Fruit fly (Drosophila melanogaster): ENCODE results near the gene CG18809.

Gene CG18809

dm6 chrX:19745908-19746604 lies 1.9 kb upstream of the CG18809 start, which contains the start of gene parvin (continued):
- TF ChIP-seq ro (GFP tag; IDR thresholded peaks at IDR 0.05) (no peak), Side (GFP tag; optimal IDR thresholded peaks at IDR 0.05) (no peak), pnt (GFP tag; optimal IDR thresholded peaks at IDR 0.05) (no peak), E2f2 (GFP tag; IDR thresholded peaks at IDR 0.05) (peak; percentile 35), CG17912 (GFP tag; optimal IDR thresholded peaks at IDR 0.05) (no peak), Xbp1 (GFP tag; optimal IDR thresholded peaks at IDR 0.05) (no peak), YL-1 (GFP tag; optimal IDR thresholded peaks at IDR 0.05) (peak; percentile 50), CG12659 (GFP tag; optimal IDR thresholded peaks at IDR 0.05) (peak; percentile 38), wdn (GFP tag; IDR thresholded peaks at IDR 0.05) (no peak), CG8359 (GFP tag; optimal IDR thresholded peaks at IDR 0.05; ENCODE audit: borderline replicate concordance) (no peak), CG6654 (GFP tag; optimal IDR thresholded peaks at IDR 0.05) (no peak), oc (tag; optimal IDR thresholded peaks at IDR 0.05) (no peak), CG12155 (GFP tag; optimal IDR thresholded peaks at IDR 0.05) (no peak), kay (GFP tag; optimal IDR thresholded peaks at IDR 0.05) (no peak), repo (GFP tag; optimal IDR thresholded peaks at IDR 0.05) (no peak), sqz (GFP tag; optimal IDR thresholded peaks at IDR 0.05) (no peak), abd-A (tag; optimal IDR thresholded peaks at IDR 0.05) (no peak), CG10462 (GFP tag; optimal IDR thresholded peaks at IDR 0.05) (no peak), bigmax (GFP tag; optimal IDR thresholded peaks at IDR 0.05) (no peak), mld (GFP tag; IDR thresholded peaks at IDR 0.05; ENCODE audit: partially characterized antibody) (no peak), CG13287 (GFP tag; IDR thresholded peaks at IDR 0.05; ENCODE audit: partially characterized antibody) (peak; percentile 19; the same call in 1 of the 2 replicates), CG7357 (GFP tag; IDR thresholded peaks at IDR 0.05) (no peak), CG8281 (tag; optimal IDR thresholded peaks at IDR 0.05) (no peak), Taf1 (GFP tag; IDR thresholded peaks at IDR 0.05) (no peak), toy (GFP tag; IDR thresholded peaks at IDR 0.05) (no peak), zen (tag; optimal IDR thresholded peaks at IDR 0.05) (no peak), knrl (GFP tag; IDR thresholded peaks at IDR 0.05; ENCODE audit: partially characterized antibody) (peak; percentile 37; the same call in 1 of the 3 replicates), CG6765 (GFP tag; optimal IDR thresholded peaks at IDR 0.05) (no peak), p53 (GFP tag; optimal IDR thresholded peaks at IDR 0.05) (no peak), fd3F (GFP tag; optimal IDR thresholded peaks at IDR 0.05) (no peak), CG8290 (GFP tag; optimal IDR thresholded peaks at IDR 0.05) (no peak), CG8290 (tag; optimal IDR thresholded peaks at IDR 0.05) (peak in 1 of 2 experiments; percentile 18), CG12769 (tag; optimal IDR thresholded peaks at IDR 0.05) (peak; percentile 43), Tbp (GFP tag; optimal IDR thresholded peaks at IDR 0.05) (no peak), Optix (GFP tag; IDR thresholded peaks at IDR 0.05) (no peak), ttk (GFP tag; IDR thresholded peaks at IDR 0.05) (no peak), sna (GFP tag; IDR thresholded peaks at IDR 0.05; ENCODE audit: partially characterized antibody) (0 out of 2 replicates have a peak, but pooled peaks have one; percentile 14), lbe (GFP tag; optimal IDR thresholded peaks at IDR 0.05) (no peak), MBD-R2 (GFP tag; IDR thresholded peaks at IDR 0.05) (peak; percentile 35; the same call in 1 of the 2 replicates), corto (GFP tag; optimal IDR thresholded peaks at IDR 0.05) (no peak), en (GFP tag; optimal IDR thresholded peaks at IDR 0.05) (no peak), gce (GFP tag; IDR thresholded peaks at IDR 0.05) (no peak), Oaz (GFP tag; IDR thresholded peaks at IDR 0.05) (no peak), caup (GFP tag; optimal IDR thresholded peaks at IDR 0.05; ENCODE audit: severe bottlenecking) (no peak), CG11560 (tag; IDR thresholded peaks at IDR 0.05) (peak; percentile 62; the same call in 1 of the 3 replicates), sd (tag; optimal IDR thresholded peaks at IDR 0.05) (peak; percentile 33), CG15479 (GFP tag; optimal IDR thresholded peaks at IDR 0.05) (no peak), Stat92E (GFP tag; optimal IDR thresholded peaks at IDR 0.05) (peak in 1 of 3 experiments; percentile 33), CG2202 (tag; optimal IDR thresholded peaks at IDR 0.05) (no peak)

Measured in whole organism, embryonic.